Fruit fly (Drosophila melanogaster) whole organism, embryonic: ENCODE measurements around the gene ND-24.
A peak's percentile ranks its signal among the peaks of the same experiment; 100 is the strongest.

ENCODE experiments used
- Adf1 ChIP-seq: fragments of 200-800 bp; sonication (Bioruptor generic); IDR thresholded peaks from 2 replicates; pipeline ENCODE4 v1.3.6; 2022; ENCODE audit warnings: missing biosample characterization, missing genetic modification characterization
- Awh ChIP-seq: fragments of 200-800 bp; sonication (Bioruptor generic); IDR thresholded peaks from 2 replicates; pipeline ENCODE4, ENCODE4 v1.3.6; 2022; ENCODE audit warnings: missing biosample characterization, missing genetic modification characterization
- CG10274 ChIP-seq: fragments of 200-800 bp; sonication (Bioruptor generic); optimal IDR thresholded peaks from 3 replicates; lab custom pipeline; 2017; ENCODE audit warnings: missing biosample characterization, mild to moderate bottlenecking, missing genetic modification characterization
- CG10366 ChIP-seq: fragments of 200-800 bp; sonication (Bioruptor generic); IDR thresholded peaks from 2 replicates; pipeline ENCODE4 v1.3.6; 2022; ENCODE audit warnings: missing biosample characterization, missing genetic modification characterization
- CG12219 ChIP-seq: fragments of 200-800 bp; sonication (Bioruptor generic); optimal IDR thresholded peaks from 3 replicates; lab custom pipeline; 2018; ENCODE audit warnings: missing biosample characterization, mild to moderate bottlenecking, missing genetic modification characterization
- CG12744 ChIP-seq: fragments of 200-800 bp; sonication (Bioruptor generic); optimal IDR thresholded peaks from 2 replicates; lab custom pipeline; 2016; ENCODE audit warnings: missing biosample characterization, missing genetic modification characterization
- CG13123 ChIP-seq: fragments of 200-800 bp; sonication (Bioruptor generic); optimal IDR thresholded peaks from 2 replicates; lab custom pipeline; 2016; ENCODE audit warnings: missing biosample characterization, missing genetic modification characterization
- CG14860 ChIP-seq: fragments of 200-800 bp; sonication (Bioruptor generic); IDR thresholded peaks from 3 replicates; pipeline ENCODE4 v1.3.6; 2022; ENCODE audit warnings: missing biosample characterization, missing genetic modification characterization; ENCODE audit not compliant: partially characterized antibody
- CG1792 ChIP-seq: fragments of 200-800 bp; sonication (Bioruptor generic); optimal IDR thresholded peaks from 2 replicates; lab custom pipeline; 2016; ENCODE audit warnings: missing biosample characterization, missing genetic modification characterization
- CG2678 ChIP-seq: fragments of 200-800 bp; sonication (Bioruptor generic); optimal IDR thresholded peaks from 3 replicates; lab custom pipeline; 2019; ENCODE audit warnings: missing biosample characterization, mild to moderate bottlenecking, missing genetic modification characterization, moderate library complexity
- CG31441 ChIP-seq: fragments of 200-800 bp; sonication (Bioruptor generic); IDR thresholded peaks from 2 replicates; pipeline ENCODE4 v1.3.6; 2022; ENCODE audit warnings: missing biosample characterization, missing genetic modification characterization
- CG4282 ChIP-seq: fragments of 200-800 bp; sonication (Bioruptor generic); optimal IDR thresholded peaks from 2 replicates; lab custom pipeline; 2016; ENCODE audit warnings: missing biosample characterization, missing genetic modification characterization
- CG6175 ChIP-seq: fragments of 200-800 bp; sonication (Bioruptor generic); IDR thresholded peaks from 3 replicates; pipeline ENCODE4 v1.3.6; 2022; ENCODE audit warnings: missing biosample characterization, missing genetic modification characterization
- CG6654 ChIP-seq: fragments of 200-800 bp; sonication (Bioruptor generic); optimal IDR thresholded peaks from 2 replicates; lab custom pipeline; 2017; ENCODE audit warnings: missing biosample characterization, mild to moderate bottlenecking, missing genetic modification characterization
- CG7271 ChIP-seq: fragments of 200-800 bp; sonication (Bioruptor generic); optimal IDR thresholded peaks from 2 replicates; lab custom pipeline; 2018; ENCODE audit warnings: missing biosample characterization, mild to moderate bottlenecking, missing genetic modification characterization, moderate library complexity
- CG8765 ChIP-seq: fragments of 200-800 bp; sonication (Bioruptor generic); IDR thresholded peaks from 2 replicates; pipeline ENCODE4 v1.3.6; 2022; ENCODE audit warnings: missing biosample characterization, missing genetic modification characterization
- CG9215 ChIP-seq: fragments of 200-800 bp; sonication (Bioruptor generic); IDR thresholded peaks from 2 replicates; pipeline ENCODE4 v1.3.6; 2022; ENCODE audit warnings: missing biosample characterization, missing genetic modification characterization
- CG9437 ChIP-seq: fragments of 200-800 bp; sonication (Bioruptor generic); optimal IDR thresholded peaks from 2 replicates; lab custom pipeline; 2018; ENCODE audit warnings: missing biosample characterization, mild to moderate bottlenecking, missing genetic modification characterization
- CG9817 ChIP-seq: fragments of 200-800 bp; sonication (Bioruptor generic); optimal IDR thresholded peaks from 2 replicates; lab custom pipeline; 2018; ENCODE audit warnings: missing biosample characterization, mild to moderate bottlenecking, missing genetic modification characterization, moderate library complexity
- CoRest ChIP-seq: fragments of 200-800 bp; sonication (Bioruptor generic); optimal IDR thresholded peaks from 3 replicates; lab custom pipeline; 2018; ENCODE audit warnings: missing biosample characterization, mild to moderate bottlenecking, missing genetic modification characterization, moderate library complexity
- D ChIP-seq, 2 experiments: fragments of 200-800 bp in 1 of 2; fragments of >200 bp in 1 of 2; sonication (Bioruptor generic) in 1 of 2; optimal IDR thresholded peaks; 2 replicates in 1 of 2; 3 replicates in 1 of 2; lab custom pipeline; 2017; ENCODE audit warnings: mild to moderate bottlenecking in 1 of 2, missing biosample characterization in 1 of 2, missing genetic modification characterization in 1 of 2, missing genetic modification reagents in 1 of 2
- Dp ChIP-seq: fragments of 200-800 bp; sonication (Bioruptor generic); optimal IDR thresholded peaks from 2 replicates; lab custom pipeline; 2018; ENCODE audit warnings: missing biosample characterization, mild to moderate bottlenecking, missing genetic modification characterization, moderate library complexity
- Fer2 ChIP-seq: fragments of 200-800 bp; sonication (Bioruptor generic); optimal IDR thresholded peaks from 2 replicates; lab custom pipeline; 2018; ENCODE audit warnings: missing biosample characterization, mild to moderate bottlenecking, missing genetic modification characterization, moderate library complexity
- Fer3 ChIP-seq: fragments of 200-800 bp; sonication (Bioruptor generic); optimal IDR thresholded peaks from 2 replicates; lab custom pipeline; 2018; ENCODE audit warnings: missing biosample characterization, mild to moderate bottlenecking, missing genetic modification characterization, moderate library complexity
- MESR4 ChIP-seq: fragments of 200-800 bp; sonication (Bioruptor generic); optimal IDR thresholded peaks from 2 replicates; lab custom pipeline; 2018; ENCODE audit warnings: missing biosample characterization, mild to moderate bottlenecking, missing genetic modification characterization, moderate library complexity
- MTF-1 ChIP-seq: fragments of 200-800 bp; sonication (Bioruptor generic); optimal IDR thresholded peaks from 2 replicates; lab custom pipeline; 2018; ENCODE audit warnings: missing biosample characterization, mild to moderate bottlenecking, missing genetic modification characterization, borderline replicate concordance
- Meics ChIP-seq: fragments of 200-800 bp; sonication (Bioruptor generic); optimal IDR thresholded peaks from 2 replicates; lab custom pipeline; 2017; ENCODE audit warnings: missing biosample characterization, mild to moderate bottlenecking, missing genetic modification characterization
- Nf-YA ChIP-seq: fragments of 200-800 bp; sonication (Bioruptor generic); IDR thresholded peaks from 2 replicates; pipeline ENCODE4 v1.3.6; 2022; ENCODE audit warnings: missing biosample characterization, missing genetic modification characterization
- Oli ChIP-seq: fragments of 200-800 bp; sonication (Bioruptor generic); optimal IDR thresholded peaks from 2 replicates; lab custom pipeline; 2018; ENCODE audit warnings: missing biosample characterization, mild to moderate bottlenecking, missing genetic modification characterization, moderate library complexity
- Opbp ChIP-seq: fragments of 200-800 bp; sonication (Bioruptor generic); IDR thresholded peaks from 3 replicates; pipeline ENCODE4 v1.3.6; 2022; ENCODE audit warnings: missing biosample characterization, missing genetic modification characterization; ENCODE audit not compliant: partially characterized antibody
- Rx ChIP-seq: fragments of 200-800 bp; sonication (Bioruptor generic); IDR thresholded peaks from 2 replicates; pipeline ENCODE4 v1.3.6; 2022; ENCODE audit warnings: missing biosample characterization, missing genetic modification characterization
- Spps ChIP-seq: fragments of 200-800 bp; sonication (Bioruptor generic); optimal IDR thresholded peaks from 2 replicates; lab custom pipeline; 2018; ENCODE audit warnings: missing biosample characterization, mild to moderate bottlenecking, missing genetic modification characterization
- Xbp1 ChIP-seq: fragments of 200-800 bp; sonication (Bioruptor generic); optimal IDR thresholded peaks from 3 replicates; lab custom pipeline; 2016; ENCODE audit warnings: missing biosample characterization, mild to moderate bottlenecking, missing genetic modification characterization
- crc ChIP-seq: fragments of 200-800 bp; sonication (Bioruptor generic); optimal IDR thresholded peaks from 2 replicates; lab custom pipeline; 2016; ENCODE audit warnings: missing biosample characterization, missing genetic modification characterization
- dimm ChIP-seq: fragments of 200-800 bp; sonication (Bioruptor generic); IDR thresholded peaks from 2 replicates; pipeline ENCODE4 v1.3.6; 2022; ENCODE audit warnings: missing biosample characterization, missing genetic modification characterization
- ftz-f1 ChIP-seq: fragments of 200-800 bp; sonication (Bioruptor generic); optimal IDR thresholded peaks from 2 replicates; lab custom pipeline; 2016; ENCODE audit warnings: missing biosample characterization, missing genetic modification characterization
- gcm2 ChIP-seq: fragments of 200-800 bp; sonication (Bioruptor generic); optimal IDR thresholded peaks from 2 replicates; lab custom pipeline; 2016; ENCODE audit warnings: missing biosample characterization, missing genetic modification characterization
- gsb ChIP-seq: fragments of 200-800 bp; sonication (Bioruptor generic); IDR thresholded peaks from 2 replicates; pipeline ENCODE4 v1.3.6; 2022; ENCODE audit warnings: missing biosample characterization, missing genetic modification characterization
- gsb-n ChIP-seq: fragments of 200-800 bp; sonication (Bioruptor generic); optimal IDR thresholded peaks from 3 replicates; lab custom pipeline; 2018; ENCODE audit warnings: missing biosample characterization, mild to moderate bottlenecking, missing genetic modification characterization
- hb ChIP-seq: fragments of 200-800 bp; sonication (Bioruptor generic); IDR thresholded peaks from 3 replicates; pipeline ENCODE4 v1.3.6; 2022; ENCODE audit warnings: missing biosample characterization, missing genetic modification characterization; ENCODE audit not compliant: partially characterized antibody
- jigr1 ChIP-seq: fragments of 200-800 bp; sonication (Bioruptor generic); IDR thresholded peaks from 3 replicates; pipeline ENCODE4 v1.3.6; 2022; ENCODE audit warnings: missing biosample characterization, missing genetic modification characterization
- ken ChIP-seq: fragments of 200-800 bp; sonication (Bioruptor generic); IDR thresholded peaks from 3 replicates; pipeline ENCODE4 v1.3.6; 2022; ENCODE audit warnings: missing biosample characterization, missing genetic modification characterization
- luna ChIP-seq: fragments of 200-800 bp; sonication (Bioruptor generic); optimal IDR thresholded peaks from 2 replicates; lab custom pipeline; 2016; ENCODE audit warnings: missing biosample characterization, missing genetic modification characterization
- mld ChIP-seq: fragments of 200-800 bp; sonication (Bioruptor generic); IDR thresholded peaks from 3 replicates; pipeline ENCODE4 v1.3.6; 2022; ENCODE audit warnings: missing biosample characterization, missing genetic modification characterization; ENCODE audit not compliant: partially characterized antibody
- pita ChIP-seq: fragments of 200-800 bp; sonication (Bioruptor generic); optimal IDR thresholded peaks from 2 replicates; lab custom pipeline; 2017; ENCODE audit warnings: missing biosample characterization, mild to moderate bottlenecking, missing genetic modification characterization
- pzg ChIP-seq: fragments of 200-800 bp; sonication (Bioruptor generic); optimal IDR thresholded peaks from 3 replicates; lab custom pipeline; 2018; ENCODE audit warnings: missing biosample characterization, mild to moderate bottlenecking, missing genetic modification characterization, moderate library complexity
- sens ChIP-seq: fragments of 200-800 bp; sonication (Bioruptor generic); peaks from one replicate; lab custom pipeline; 2016; ENCODE audit warnings: missing biosample characterization, missing genetic modification characterization
- unc-4 ChIP-seq: fragments of 200-800 bp; sonication (Bioruptor generic); IDR thresholded peaks from 2 replicates; pipeline ENCODE4 v1.3.6; 2022; ENCODE audit warnings: missing biosample characterization, missing genetic modification characterization; ENCODE audit not compliant: partially characterized antibody
- zfh2 ChIP-seq: fragments of 200-800 bp; sonication (Bioruptor generic); optimal IDR thresholded peaks from 2 replicates; lab custom pipeline; 2016; ENCODE audit warnings: missing biosample characterization, missing genetic modification characterization

The ND-24 gene

dm6 chrX:17682745-17683505 lies 51.0 kb downstream of the ND-24 start (continued):
- TF ChIP-seq pita (GFP tag; lab: Kevin White, UChicago) (no peak), Fer3 (tag; lab: Kevin White, UChicago) (peak; percentile 37), dimm (GFP tag; lab: Robert Waterston, UW) (peak; percentile 59; the same call in 1 of the 2 replicates), ftz-f1 (GFP tag; lab: Kevin White, UChicago) (no peak), pzg (GFP tag; lab: Kevin White, UChicago) (no peak), Oli (peak; percentile 69), Rx (GFP tag; lab: Robert Waterston, UW) (peak; percentile 75), sens (peak; percentile 89), zfh2 (GFP tag; lab: Kevin White, UChicago) (no peak), CG1792 (GFP tag; lab: Kevin White, UChicago) (no peak), crc (GFP tag; lab: Kevin White, UChicago) (no peak), Spps (tag; lab: Kevin White, UChicago) (no peak), Adf1 (GFP tag; lab: Robert Waterston, UW) (peak; percentile 81), CG6175 (GFP tag; lab: Robert Waterston, UW) (no peak), CG13123 (no peak), gsb (GFP tag; lab: Robert Waterston, UW) (no peak), Awh (GFP tag; lab: Robert Waterston, UW) (peak; percentile 86), CG7271 (tag; lab: Kevin White, UChicago) (no peak), CG10274 (GFP tag; lab: Kevin White, UChicago) (no peak), CG31441 (GFP tag; lab: Robert Waterston, UW) (peak; percentile 75), CG8765 (GFP tag; lab: Robert Waterston, UW) (no peak), CG9817 (tag; lab: Kevin White, UChicago) (no peak), Fer2 (tag; lab: Kevin White, UChicago) (no peak), hb (GFP tag; lab: Robert Waterston, UW) (no peak), Nf-YA (GFP tag; lab: Robert Waterston, UW) (peak; percentile 52), CG2678 (peak; percentile 76), gsb-n (peak; percentile 35), CG14860 (GFP tag; lab: Robert Waterston, UW) (no peak), ken (GFP tag; lab: Robert Waterston, UW) (peak; percentile 90), luna (GFP tag; lab: Kevin White, UChicago) (no peak), MTF-1 (GFP tag; lab: Kevin White, UChicago) (no peak), D (optimal IDR thresholded peaks at IDR 0.05; lab: Kevin White, UChicago) (no peak), D (GFP tag; optimal IDR thresholded peaks at IDR 0.05; lab: Kevin White, UChicago) (peak; percentile 26), MESR4 (no peak), Opbp (no peak), Meics (peak; percentile 35), gcm2 (GFP tag; lab: Kevin White, UChicago) (no peak), CG9215 (GFP tag; lab: Robert Waterston, UW) (peak; percentile 54; the same call in 1 of the 2 replicates), CG12219 (GFP tag; lab: Kevin White, UChicago) (peak; percentile 22), jigr1 (peak; percentile 58; the same call in 1 of the 3 replicates), CG6654 (no peak), CG12744 (no peak), Dp (GFP tag; lab: Kevin White, UChicago) (no peak), CG4282 (GFP tag; lab: Kevin White, UChicago) (no peak), mld (GFP tag; lab: Robert Waterston, UW) (no peak), CG10366 (peak; percentile 82), CG9437 (GFP tag; lab: Kevin White, UChicago) (peak; percentile 43), unc-4 (GFP tag; lab: Robert Waterston, UW) (no peak), Xbp1 (GFP tag; lab: Kevin White, UChicago) (peak; percentile 66), CoRest (tag; lab: Kevin White, UChicago) (peak; percentile 53)
